Fruit fly (Drosophila melanogaster) whole organism, embryonic: ENCODE data around the gene CG31089.

Source experiments
- Abd-B ChIP-seq: fragments of 200-800 bp; sonication (Bioruptor generic); optimal IDR thresholded peaks from 2 replicates; lab custom pipeline; 2018; ENCODE audit warnings: missing biosample characterization, mild to moderate bottlenecking, missing genetic modification characterization, moderate library complexity
- Atf6 ChIP-seq: fragments of 200-800 bp; sonication (Bioruptor generic); IDR thresholded peaks from 2 replicates; pipeline ENCODE4 v1.3.6; 2022; ENCODE audit warnings: missing biosample characterization, missing genetic modification characterization
- Bgb ChIP-seq: fragments of 200-800 bp; sonication (Bioruptor generic); IDR thresholded peaks from 2 replicates; pipeline ENCODE4 v1.3.6; 2022; ENCODE audit warnings: missing biosample characterization, missing genetic modification characterization; ENCODE audit not compliant: partially characterized antibody
- CG10979 ChIP-seq: fragments of 200-800 bp; sonication (Bioruptor generic); optimal IDR thresholded peaks from 2 replicates; lab custom pipeline; 2018; ENCODE audit warnings: missing biosample characterization, mild to moderate bottlenecking, missing genetic modification characterization, moderate library complexity
- CG11085 ChIP-seq: fragments of 200-800 bp; sonication (Bioruptor generic); IDR thresholded peaks from 2 replicates; pipeline ENCODE4 v1.3.6; 2022; ENCODE audit warnings: missing biosample characterization, missing genetic modification characterization
- CG12299 ChIP-seq: fragments of 200-800 bp; sonication (Bioruptor generic); optimal IDR thresholded peaks from 2 replicates; lab custom pipeline; 2018; ENCODE audit warnings: missing biosample characterization, mild to moderate bottlenecking, missing genetic modification characterization
- CG13296 ChIP-seq: fragments of 200-800 bp; sonication (Bioruptor generic); optimal IDR thresholded peaks from 3 replicates; lab custom pipeline; 2018; ENCODE audit warnings: missing biosample characterization, mild to moderate bottlenecking, missing genetic modification characterization
- CG13424 ChIP-seq: fragments of 200-800 bp; sonication (Bioruptor generic); optimal IDR thresholded peaks from 2 replicates; lab custom pipeline; 2019; ENCODE audit warnings: missing biosample characterization, mild to moderate bottlenecking, missing genetic modification characterization, moderate library complexity
- CG1529 ChIP-seq: fragments of 200-800 bp; sonication (Bioruptor generic); optimal IDR thresholded peaks from 3 replicates; lab custom pipeline; 2018; ENCODE audit warnings: missing biosample characterization, missing genetic modification characterization
- CG2678 ChIP-seq: fragments of 200-800 bp; sonication (Bioruptor generic); optimal IDR thresholded peaks from 3 replicates; lab custom pipeline; 2019; ENCODE audit warnings: missing biosample characterization, mild to moderate bottlenecking, missing genetic modification characterization, moderate library complexity
- CG32772 ChIP-seq: fragments of 200-800 bp; sonication (Bioruptor generic); IDR thresholded peaks from 2 replicates; pipeline ENCODE4 v1.3.6; 2022; ENCODE audit warnings: missing biosample characterization, missing genetic modification characterization
- CG34376 ChIP-seq: fragments of 200-800 bp; sonication (Bioruptor generic); optimal IDR thresholded peaks from 2 replicates; lab custom pipeline; 2018; ENCODE audit warnings: missing biosample characterization, mild to moderate bottlenecking, missing genetic modification characterization
- CG3726 ChIP-seq: fragments of 200-800 bp; sonication (Bioruptor generic); IDR thresholded peaks from 3 replicates; pipeline ENCODE4, ENCODE4 v1.3.6; 2022; ENCODE audit warnings: missing biosample characterization, missing genetic modification characterization
- CG3847 ChIP-seq: fragments of 200-800 bp; sonication (Bioruptor generic); IDR thresholded peaks from 2 replicates; pipeline ENCODE4 v1.3.6; 2022; ENCODE audit warnings: missing biosample characterization, missing genetic modification characterization
- CG7745 ChIP-seq: fragments of 200-800 bp; sonication (Bioruptor generic); optimal IDR thresholded peaks from 2 replicates; lab custom pipeline; 2018; ENCODE audit warnings: missing biosample characterization, mild to moderate bottlenecking, missing genetic modification characterization, moderate library complexity
- CG7928 ChIP-seq: fragments of 200-800 bp; sonication (Bioruptor generic); optimal IDR thresholded peaks from 2 replicates; lab custom pipeline; 2017; ENCODE audit warnings: missing biosample characterization, mild to moderate bottlenecking, missing genetic modification characterization
- CG8281 ChIP-seq: fragments of 200-800 bp; sonication (Bioruptor generic); optimal IDR thresholded peaks from 2 replicates; lab custom pipeline; 2018; ENCODE audit warnings: missing biosample characterization, mild to moderate bottlenecking, missing genetic modification characterization, moderate library complexity
- CG9797 ChIP-seq: fragments of 200-800 bp; sonication (Bioruptor generic); optimal IDR thresholded peaks from 3 replicates; lab custom pipeline; 2018; ENCODE audit warnings: missing biosample characterization, mild to moderate bottlenecking, missing genetic modification characterization
- Camta ChIP-seq: fragments of 200-800 bp; sonication (Bioruptor generic); optimal IDR thresholded peaks from 2 replicates; lab custom pipeline; 2016; ENCODE audit warnings: missing biosample characterization, missing genetic modification characterization
- Dll ChIP-seq: fragments of 200-800 bp; sonication (Bioruptor generic); IDR thresholded peaks from 4 replicates; pipeline ENCODE4 v1.3.6; 2022; ENCODE audit warnings: missing biosample characterization, missing genetic modification characterization; ENCODE audit not compliant: partially characterized antibody
- Dref ChIP-seq: fragments of 200-800 bp; sonication (Bioruptor generic); IDR thresholded peaks from 2 replicates; pipeline ENCODE4 v1.3.6; 2022; ENCODE audit warnings: missing biosample characterization, missing genetic modification characterization
- Drgx ChIP-seq: fragments of 200-800 bp; sonication (Bioruptor generic); IDR thresholded peaks from 2 replicates; pipeline ENCODE4 v1.3.6; 2022; ENCODE audit warnings: missing biosample characterization, missing genetic modification characterization
- E2f1 ChIP-seq: fragments of 200-800 bp; sonication (Bioruptor generic); IDR thresholded peaks from 2 replicates; pipeline ENCODE4 v1.3.6; 2022; ENCODE audit warnings: missing biosample characterization, missing genetic modification characterization
- Ets97D ChIP-seq: fragments of 200-800 bp; sonication (Bioruptor generic); optimal IDR thresholded peaks from 3 replicates; lab custom pipeline; 2016; ENCODE audit warnings: missing biosample characterization, missing genetic modification characterization
- HHEX ChIP-seq: fragments of 200-800 bp; sonication (Bioruptor generic); optimal IDR thresholded peaks from 3 replicates; lab custom pipeline; 2017; ENCODE audit warnings: missing biosample characterization, mild to moderate bottlenecking, missing genetic modification characterization, missing genetic modification reagents
- Jarid2 ChIP-seq: fragments of 200-800 bp; sonication (Bioruptor generic); optimal IDR thresholded peaks from 3 replicates; lab custom pipeline; 2017; ENCODE audit warnings: mild to moderate bottlenecking, missing biosample characterization, missing genetic modification reagents, missing genetic modification characterization
- Myb ChIP-seq: fragments of 200-800 bp; sonication (Bioruptor generic); optimal IDR thresholded peaks from 2 replicates; lab custom pipeline; 2016; ENCODE audit warnings: missing biosample characterization, missing genetic modification characterization
- Neu2 ChIP-seq: fragments of 200-800 bp; sonication (Bioruptor generic); optimal IDR thresholded peaks from 3 replicates; lab custom pipeline; 2016; ENCODE audit warnings: missing biosample characterization, missing genetic modification characterization, borderline replicate concordance
- Poxn ChIP-seq: fragments of 200-800 bp; sonication (Bioruptor generic); IDR thresholded peaks from 2 replicates; pipeline ENCODE4 v1.3.6; 2022; ENCODE audit warnings: missing biosample characterization, missing genetic modification characterization
- Ptx1 ChIP-seq: fragments of 200-800 bp; sonication (Bioruptor generic); IDR thresholded peaks from 2 replicates; pipeline ENCODE4 v1.3.6; 2022; ENCODE audit warnings: missing biosample characterization, missing genetic modification characterization
- Sin3A ChIP-seq: fragments of >200 bp; optimal IDR thresholded peaks from 2 replicates; lab custom pipeline; 2018
- Sox100B ChIP-seq: fragments of 200-800 bp; sonication (Bioruptor generic); optimal IDR thresholded peaks from 3 replicates; lab custom pipeline; 2018; ENCODE audit warnings: missing biosample characterization, mild to moderate bottlenecking, missing genetic modification characterization
- Stat92E ChIP-seq, 3 experiments: fragments of >200 bp in 2 of 3; fragments of 200-800 bp in 1 of 3; sonication (Bioruptor generic) in 1 of 3; optimal IDR thresholded peaks; 2 replicates each; lab custom pipeline; 2017 to 2019; ENCODE audit warnings: missing biosample characterization in 3 of 3, missing genetic modification characterization in 3 of 3, mild to moderate bottlenecking in 1 of 3, moderate library complexity in 1 of 3
- bcd ChIP-seq: fragments of 200-800 bp; sonication (Bioruptor generic); optimal IDR thresholded peaks from 2 replicates; lab custom pipeline; 2017; ENCODE audit warnings: missing biosample characterization, mild to moderate bottlenecking, missing genetic modification characterization
- chinmo ChIP-seq: fragments of 200-800 bp; sonication (Bioruptor generic); IDR thresholded peaks from 4 replicates; pipeline ENCODE4 v1.3.6; 2022; ENCODE audit warnings: missing biosample characterization, missing genetic modification characterization; ENCODE audit not compliant: partially characterized antibody
- ewg ChIP-seq: fragments of 200-800 bp; sonication (Bioruptor generic); optimal IDR thresholded peaks from 3 replicates; lab custom pipeline; 2017; ENCODE audit warnings: mild to moderate bottlenecking, missing biosample characterization, missing genetic modification reagents, missing genetic modification characterization
- fd102C ChIP-seq: fragments of 200-800 bp; sonication (Bioruptor generic); optimal IDR thresholded peaks from 2 replicates; lab custom pipeline; 2018; ENCODE audit warnings: missing biosample characterization, mild to moderate bottlenecking, missing genetic modification characterization, moderate library complexity
- gsb ChIP-seq: fragments of 200-800 bp; sonication (Bioruptor generic); IDR thresholded peaks from 2 replicates; pipeline ENCODE4 v1.3.6; 2022; ENCODE audit warnings: missing biosample characterization, missing genetic modification characterization
- kay ChIP-seq: fragments of 200-800 bp; sonication (Bioruptor generic); optimal IDR thresholded peaks from 2 replicates; lab custom pipeline; 2016; ENCODE audit warnings: missing biosample characterization, missing genetic modification characterization
- nmo ChIP-seq: fragments of 200-800 bp; sonication (Bioruptor generic); optimal IDR thresholded peaks from 2 replicates; lab custom pipeline; 2018; ENCODE audit warnings: missing biosample characterization, mild to moderate bottlenecking, missing genetic modification characterization, moderate library complexity
- nom ChIP-seq: fragments of 200-800 bp; sonication (Bioruptor generic); optimal IDR thresholded peaks from 2 replicates; lab custom pipeline; 2017; ENCODE audit warnings: missing biosample characterization, missing genetic modification characterization, mild to moderate bottlenecking, moderate library complexity, missing genetic modification reagents
- onecut ChIP-seq: fragments of 200-800 bp; sonication (Bioruptor generic); IDR thresholded peaks from 2 replicates; pipeline ENCODE4 v1.3.6; 2022; ENCODE audit warnings: missing biosample characterization, missing genetic modification characterization
- p53 ChIP-seq: fragments of 200-800 bp; sonication (Bioruptor generic); optimal IDR thresholded peaks from 2 replicates; lab custom pipeline; 2016; ENCODE audit warnings: missing biosample characterization, missing genetic modification characterization
- sens-2 ChIP-seq: fragments of 200-800 bp; sonication (Bioruptor generic); IDR thresholded peaks from 2 replicates; pipeline ENCODE4 v1.3.6; 2022; ENCODE audit warnings: missing biosample characterization, missing genetic modification characterization
- stwl ChIP-seq: fragments of 200-800 bp; sonication (Bioruptor generic); optimal IDR thresholded peaks from 3 replicates; lab custom pipeline; 2018; ENCODE audit warnings: missing biosample characterization, mild to moderate bottlenecking, missing genetic modification characterization, moderate library complexity
- toy ChIP-seq: fragments of 200-800 bp; sonication (Bioruptor generic); IDR thresholded peaks from 2 replicates; pipeline ENCODE4 v1.3.6; 2022; ENCODE audit warnings: missing biosample characterization, missing genetic modification characterization
- trh ChIP-seq: fragments of 200-800 bp; sonication (Bioruptor generic); optimal IDR thresholded peaks from 2 replicates; lab custom pipeline; 2016; ENCODE audit warnings: missing biosample characterization, missing genetic modification characterization
- twi ChIP-seq: fragments of 200-800 bp; optimal IDR thresholded peaks from 2 replicates; lab custom pipeline; 2019; ENCODE audit warnings: missing biosample characterization, mild to moderate bottlenecking, missing genetic modification characterization, moderate library complexity
- zfh1 ChIP-seq: fragments of 200-800 bp; sonication (Bioruptor generic); IDR thresholded peaks from 3 replicates; pipeline ENCODE4 v1.3.6; 2022; ENCODE audit warnings: missing biosample characterization, missing genetic modification characterization

The CG31089 gene

DNA sequence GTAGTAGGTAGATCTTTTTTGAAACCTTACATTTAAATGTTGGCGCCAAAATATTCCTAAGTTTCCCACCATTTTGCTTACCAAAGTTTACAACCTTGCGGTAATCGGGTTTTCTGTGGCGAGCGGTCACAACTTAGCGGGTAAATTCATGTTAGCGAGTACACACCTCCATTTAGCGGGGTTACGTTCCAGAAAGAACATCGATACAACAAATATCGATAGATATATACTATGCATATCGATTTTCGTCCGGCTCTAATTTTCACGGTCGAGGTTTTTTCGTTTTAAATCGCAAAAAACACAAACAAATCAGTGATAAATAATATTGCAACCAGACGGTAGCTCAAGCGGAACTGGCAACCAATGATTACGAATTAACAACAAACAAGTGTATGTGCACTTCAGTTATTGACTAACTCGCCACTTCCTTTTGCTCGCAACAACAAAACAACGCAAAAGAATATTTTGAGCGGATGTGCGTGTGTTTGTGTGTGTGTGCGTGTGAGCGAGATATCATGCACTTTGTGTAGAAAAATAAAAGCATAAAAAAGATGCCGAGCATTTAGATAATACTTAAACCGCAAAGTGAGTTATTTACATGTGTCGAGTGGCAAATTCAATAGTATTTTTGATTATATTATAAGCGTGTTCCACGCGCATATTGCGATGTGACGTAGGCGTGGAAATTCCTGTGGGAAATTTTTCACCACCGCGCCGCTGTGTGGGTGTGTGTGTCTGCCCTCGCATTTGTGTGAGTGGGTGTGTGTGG lies 14.0 kb upstream of the CG31089 start, which contains the start of gene Lnk (continued):
- TF ChIP-seq CG10979 (tag; lab: Kevin White, UChicago) (peak; percentile 7), Dref (GFP tag; lab: Robert Waterston, UW) (peak; percentile 98), CG34376 (GFP tag; lab: Kevin White, UChicago) (peak; percentile 71), Sin3A (peak; percentile 79), Ets97D (GFP tag; lab: Kevin White, UChicago) (peak; percentile 90), CG2678 (tag; lab: Kevin White, UChicago) (no peak), CG9797 (GFP tag; lab: Kevin White, UChicago) (peak; percentile 79), chinmo (GFP tag; lab: Robert Waterston, UW) (peak; percentile 90), Camta (GFP tag; lab: Kevin White, UChicago) (no peak), gsb (GFP tag; lab: Robert Waterston, UW) (no peak), Jarid2 (GFP tag; lab: Kevin White, UChicago) (no peak), CG13424 (tag; lab: Kevin White, UChicago) (no peak), Bgb (GFP tag; lab: Robert Waterston, UW) (peak; percentile 96), CG3847 (GFP tag; lab: Robert Waterston, UW) (peak; percentile 55), bcd (no peak), sens-2 (GFP tag; lab: Robert Waterston, UW) (no peak), Sox100B (GFP tag; lab: Kevin White, UChicago) (no peak), nmo (peak; percentile 51), Dll (GFP tag; lab: Robert Waterston, UW) (peak; percentile 84), CG1529 (GFP tag; lab: Kevin White, UChicago) (peak; percentile 31), Drgx (GFP tag; lab: Robert Waterston, UW) (peak; percentile 31; the same call in 1 of the 2 replicates), kay (GFP tag; lab: Kevin White, UChicago) (no peak), fd102C (GFP tag; lab: Kevin White, UChicago) (no peak), Neu2 (no peak), HHEX (GFP tag; lab: Kevin White, UChicago) (no peak), Poxn (GFP tag; lab: Robert Waterston, UW) (no peak), Myb (GFP tag; lab: Kevin White, UChicago) (peak; percentile 47), trh (GFP tag; lab: Kevin White, UChicago) (peak; percentile 17), Atf6 (GFP tag; lab: Robert Waterston, UW) (peak; percentile 27; the same call in 1 of the 2 replicates), zfh1 (GFP tag; lab: Robert Waterston, UW) (no peak), twi (tag; lab: Kevin White, UChicago) (no peak), E2f1 (GFP tag; lab: Robert Waterston, UW) (no peak), CG12299 (tag; lab: Kevin White, UChicago) (no peak), CG13296 (GFP tag; lab: Kevin White, UChicago) (peak; percentile 20), onecut (no peak), nom (GFP tag; lab: Kevin White, UChicago) (peak; percentile 76), toy (GFP tag; lab: Robert Waterston, UW) (no peak), CG7745 (no peak), p53 (GFP tag; lab: Kevin White, UChicago) (peak; percentile 2), CG3726 (GFP tag; lab: Robert Waterston, UW) (no peak), Abd-B (no peak), CG32772 (GFP tag; lab: Robert Waterston, UW) (no peak), CG11085 (GFP tag; lab: Robert Waterston, UW) (no peak), CG7928 (no peak), Stat92E (GFP tag; optimal IDR thresholded peaks at IDR 0.05; lab: Kevin White, UChicago) (peak in 1 of 3 experiments; percentile 64), CG8281 (tag; lab: Kevin White, UChicago) (no peak), stwl (tag; lab: Kevin White, UChicago) (peak; percentile 51), Ptx1 (no peak), ewg (GFP tag; lab: Kevin White, UChicago) (no peak)
